Worm (Caenorhabditis elegans) whole organism, L4 larva: Measurements from ENCODE around the gene pqn-74.

Source experiments
- F49E8.2 ChIP-seq: sonication (generic microtip); optimal IDR thresholded peaks from 2 replicates; lab custom pipeline; 2016; ENCODE audit warnings: missing compliant biosample characterization, mild to moderate bottlenecking, missing genetic modification characterization, borderline replicate concordance
- T20F7.1 ChIP-seq: fragments of 200-800 bp; sonication (Bioruptor generic); optimal IDR thresholded peaks from 2 replicates; lab custom pipeline; 2018; ENCODE audit warnings: mild to moderate bottlenecking, missing genetic modification characterization, missing compliant biosample characterization
- Y105C5A.15 ChIP-seq: fragments of 200-800 bp; sonication (Bioruptor generic); IDR thresholded peaks from 2 replicates; pipeline ENCODE4 v1.3.6; 2022; ENCODE audit warnings: missing genetic modification characterization, missing compliant biosample characterization
- ZK337.2 ChIP-seq: fragments of 200-800 bp; sonication (Bioruptor generic); IDR thresholded peaks from 2 replicates; pipeline ENCODE4 v1.3.6; 2022; ENCODE audit warnings: missing genetic modification reagents, missing genetic modification characterization, missing compliant biosample characterization
- aha-1 ChIP-seq: fragments of 150-350 bp; peaks from one replicate; lab custom pipeline; 2014; ENCODE audit warnings: missing biosample characterization, missing genetic modification characterization
- ama-1 ChIP-seq: fragments of 150-350 bp; optimal IDR thresholded peaks from 2 replicates; lab custom pipeline; 2014; ENCODE audit warnings: inconsistent platforms, mixed read lengths
- ceh-20 ChIP-seq: fragments of 200-800 bp; sonication (Bioruptor generic); IDR thresholded peaks from 2 replicates; pipeline ENCODE4 v1.3.6; 2022; ENCODE audit warnings: missing genetic modification reagents, missing genetic modification characterization, missing compliant biosample characterization
- ceh-28 ChIP-seq: fragments of 150-350 bp; optimal IDR thresholded peaks from 2 replicates; lab custom pipeline; 2014; ENCODE audit warnings: missing biosample characterization, missing genetic modification reagents, missing genetic modification characterization
- ceh-44 ChIP-seq: fragments of 200-800 bp; sonication (Bioruptor generic); IDR thresholded peaks from 2 replicates; pipeline ENCODE4 v1.3.6; 2022; ENCODE audit warnings: missing genetic modification reagents, missing genetic modification characterization, missing compliant biosample characterization
- ceh-62 ChIP-seq: sonication (generic microtip); optimal IDR thresholded peaks from 2 replicates; lab custom pipeline; 2017; ENCODE audit warnings: missing biosample characterization, missing genetic modification characterization
- ctbp-1 ChIP-seq: fragments of 200-800 bp; sonication (Bioruptor generic); IDR thresholded peaks from 2 replicates; pipeline ENCODE4 v1.3.6; 2022; ENCODE audit warnings: missing genetic modification reagents, missing genetic modification characterization, missing compliant biosample characterization
- daf-12 ChIP-seq: fragments of 150-350 bp; optimal IDR thresholded peaks from 2 replicates; lab custom pipeline; 2014; ENCODE audit warnings: missing biosample characterization, missing genetic modification reagents, missing genetic modification characterization
- dmd-6 ChIP-seq: fragments of 200-800 bp; sonication (Bioruptor generic); IDR thresholded peaks from 2 replicates; pipeline ENCODE4 v1.3.6; 2022; ENCODE audit warnings: missing genetic modification reagents, missing genetic modification characterization, missing compliant biosample characterization
- dmd-9 ChIP-seq: fragments of 200-800 bp; sonication (Bioruptor generic); IDR thresholded peaks from 2 replicates; pipeline ENCODE4 v1.3.6; 2022; ENCODE audit warnings: missing genetic modification reagents, missing genetic modification characterization, missing compliant biosample characterization
- dpl-1 ChIP-seq: fragments of 150-350 bp; optimal IDR thresholded peaks from 2 replicates; lab custom pipeline; 2014; ENCODE audit warnings: missing biosample characterization, missing genetic modification reagents, missing genetic modification characterization
- duxl-1 ChIP-seq: sonication (generic microtip); optimal IDR thresholded peaks from 2 replicates; lab custom pipeline; 2016; ENCODE audit warnings: mild to moderate bottlenecking, missing genetic modification characterization, moderate library complexity, missing compliant biosample characterization; ENCODE audit not compliant: poor library complexity
- egl-43 ChIP-seq: fragments of 200-800 bp; sonication (Bioruptor generic); IDR thresholded peaks from 2 replicates; pipeline ENCODE4 v1.3.6; 2022; ENCODE audit warnings: missing genetic modification reagents, missing genetic modification characterization, missing compliant biosample characterization
- fkh-10 ChIP-seq: fragments of 150-350 bp; optimal IDR thresholded peaks from 2 replicates; lab custom pipeline; 2014; ENCODE audit warnings: missing biosample characterization, missing genetic modification reagents, missing genetic modification characterization
- gei-8 ChIP-seq: fragments of 200-800 bp; sonication (Bioruptor generic); optimal IDR thresholded peaks from 2 replicates; lab custom pipeline; 2018; ENCODE audit warnings: mild to moderate bottlenecking, missing genetic modification characterization, missing compliant biosample characterization
- hif-1 ChIP-seq, 2 experiments: sonication (generic microtip); optimal IDR thresholded peaks; 2 replicates each; lab custom pipeline; 2016 to 2017; ENCODE audit warnings: missing compliant biosample characterization in 2 of 2, missing genetic modification characterization in 2 of 2, missing genetic modification reagents in 2 of 2, missing genotype in 2 of 2, mild to moderate bottlenecking in 1 of 2
- hlh-11 ChIP-seq: fragments of 200-800 bp; sonication (Bioruptor generic); optimal IDR thresholded peaks from 2 replicates; lab custom pipeline; 2018; ENCODE audit warnings: mild to moderate bottlenecking, missing genetic modification characterization, missing compliant biosample characterization
- hlh-30 ChIP-seq: sonication (generic microtip); optimal IDR thresholded peaks from 2 replicates; lab custom pipeline; 2017; ENCODE audit warnings: antibody characterized with exemption, mild to moderate bottlenecking, missing genetic modification characterization, missing compliant biosample characterization; ENCODE audit not compliant: insufficient read depth
- hmg-1.1 ChIP-seq: fragments of 200-800 bp; sonication (Bioruptor generic); IDR thresholded peaks from 2 replicates; pipeline ENCODE4 v1.3.6; 2022; ENCODE audit warnings: missing genetic modification reagents, missing genetic modification characterization, missing compliant biosample characterization
- lin-1 ChIP-seq: fragments of 200-800 bp; sonication (Bioruptor generic); IDR thresholded peaks from 2 replicates; pipeline ENCODE4 v1.3.6; 2022; ENCODE audit warnings: missing genetic modification reagents, missing genetic modification characterization, missing compliant biosample characterization
- lin-29 ChIP-seq: fragments of 200-800 bp; sonication (Bioruptor generic); IDR thresholded peaks from 2 replicates; pipeline ENCODE4 v1.3.6; 2022; ENCODE audit warnings: missing genetic modification reagents, missing genetic modification characterization, missing compliant biosample characterization
- lin-38 ChIP-seq: fragments of 200-800 bp; sonication (Bioruptor generic); IDR thresholded peaks from 2 replicates; pipeline ENCODE4 v1.3.6; 2022; ENCODE audit warnings: missing genetic modification reagents, missing genetic modification characterization, missing compliant biosample characterization
- lin-39 ChIP-seq: fragments of 150-350 bp; optimal IDR thresholded peaks from 2 replicates; lab custom pipeline; 2014; ENCODE audit warnings: missing biosample characterization, missing genetic modification reagents, missing genetic modification characterization
- lsy-2 ChIP-seq, 2 experiments: fragments of 150-350 bp in 1 of 2; sonication (generic microtip) in 1 of 2; optimal IDR thresholded peaks; 2 replicates each; lab custom pipeline; 2014 to 2017; ENCODE audit warnings: missing biosample characterization in 2 of 2, missing genetic modification characterization in 2 of 2
- madf-5 ChIP-seq, 2 experiments: fragments of 200-800 bp; sonication (Bioruptor generic); IDR thresholded peaks; 2 replicates each; pipeline ENCODE4 v1.3.6; 2022; ENCODE audit warnings: missing compliant biosample characterization in 2 of 2, missing genetic modification characterization in 2 of 2
- mdl-1 ChIP-seq, 2 experiments: fragments of 150-350 bp in 1 of 2; sonication (generic microtip) in 1 of 2; optimal IDR thresholded peaks; 2 replicates each; lab custom pipeline; 2014 to 2017; ENCODE audit warnings: missing biosample characterization in 2 of 2, missing genetic modification characterization in 2 of 2
- mdt-29 ChIP-seq: fragments of 200-800 bp; sonication (Bioruptor generic); IDR thresholded peaks from 2 replicates; pipeline ENCODE4 v1.3.6; 2022; ENCODE audit warnings: missing genetic modification reagents, missing genetic modification characterization, missing compliant biosample characterization
- mep-1 ChIP-seq: fragments of 150-350 bp; sonication (generic microtip); optimal IDR thresholded peaks from 3 replicates; lab custom pipeline; 2014; ENCODE audit warnings: missing biosample characterization, missing genetic modification characterization
- mxl-2 ChIP-seq: fragments of 200-800 bp; sonication (Bioruptor generic); conservative IDR thresholded peaks from 2 replicates; pipeline ENCODE4 v1.3.6; 2022; ENCODE audit warnings: missing genetic modification reagents, missing genetic modification characterization, missing compliant biosample characterization
- nhr-10 ChIP-seq: fragments of 150-350 bp; optimal IDR thresholded peaks from 2 replicates; lab custom pipeline; 2014; ENCODE audit warnings: missing biosample characterization, missing genetic modification characterization
- nhr-25 ChIP-seq: sonication (generic microtip); optimal IDR thresholded peaks from 2 replicates; lab custom pipeline; 2017; ENCODE audit warnings: missing genetic modification characterization, mild to moderate bottlenecking, missing compliant biosample characterization, antibody characterized with exemption, moderate library complexity, borderline replicate concordance; ENCODE audit not compliant: insufficient read depth
- nhr-42 ChIP-seq: fragments of 200-800 bp; sonication (Bioruptor generic); IDR thresholded peaks from 2 replicates; pipeline ENCODE4 v1.3.6; 2022; ENCODE audit warnings: missing genetic modification characterization, missing compliant biosample characterization
- pha-4 ChIP-seq, 2 experiments: fragments of 150-350 bp in 1 of 2; fragments of 200-800 bp in 1 of 2; sonication (Bioruptor generic) in 1 of 2; IDR thresholded peaks in 1 of 2; optimal IDR thresholded peaks in 1 of 2; 2 replicates each; pipeline versions ENCODE4 v1.3.6 to Lab custom; 2014 to 2022; ENCODE audit warnings: missing genetic modification characterization in 2 of 2, missing genetic modification reagents in 2 of 2, missing biosample characterization in 1 of 2, missing compliant biosample characterization in 1 of 2
- php-3 ChIP-seq: fragments of 200-800 bp; sonication (Bioruptor generic); IDR thresholded peaks from 2 replicates; pipeline ENCODE4 v1.3.6; 2022; ENCODE audit warnings: missing genetic modification reagents, missing genetic modification characterization, missing compliant biosample characterization
- saeg-2 ChIP-seq: fragments of 200-800 bp; sonication (Bioruptor generic); IDR thresholded peaks from 2 replicates; pipeline ENCODE4 v1.3.6; 2022; ENCODE audit warnings: missing genetic modification reagents, missing genetic modification characterization, missing compliant biosample characterization
- sdz-12 ChIP-seq: fragments of 200-800 bp; sonication (Bioruptor generic); optimal IDR thresholded peaks from 2 replicates; lab custom pipeline; 2018; ENCODE audit warnings: mild to moderate bottlenecking, missing genetic modification characterization, missing compliant biosample characterization
- set-16 ChIP-seq: fragments of 200-800 bp; sonication (Bioruptor generic); IDR thresholded peaks from 2 replicates; pipeline ENCODE4 v1.3.6; 2022; ENCODE audit warnings: missing genetic modification reagents, missing genetic modification characterization, missing compliant biosample characterization
- snpc-1.2 ChIP-seq: fragments of 200-800 bp; sonication (Bioruptor generic); IDR thresholded peaks from 2 replicates; pipeline ENCODE4 v1.3.6; 2022; ENCODE audit warnings: missing genetic modification reagents, missing genetic modification characterization, missing compliant biosample characterization
- tra-1 ChIP-seq: fragments of 200-800 bp; sonication (Bioruptor generic); IDR thresholded peaks from 2 replicates; pipeline ENCODE4 v1.3.6; 2022; ENCODE audit warnings: missing genetic modification reagents, missing genetic modification characterization, missing compliant biosample characterization
- unc-130 ChIP-seq: sonication (generic microtip); optimal IDR thresholded peaks from 2 replicates; lab custom pipeline; 2016; ENCODE audit warnings: missing genetic modification reagents, missing genetic modification characterization, missing compliant biosample characterization
- zag-1 ChIP-seq: fragments of 150-350 bp; optimal IDR thresholded peaks from 2 replicates; lab custom pipeline; 2014; ENCODE audit warnings: missing biosample characterization, missing genetic modification characterization
- zfp-2 ChIP-seq: sonication (generic microtip); optimal IDR thresholded peaks from 2 replicates; lab custom pipeline; 2016; ENCODE audit warnings: mild to moderate bottlenecking, missing genetic modification characterization, missing compliant biosample characterization
- zfp-3 ChIP-seq: fragments of 200-800 bp; sonication (Bioruptor generic); conservative IDR thresholded peaks from 2 replicates; pipeline ENCODE4 v1.3.6; 2022; ENCODE audit warnings: missing genetic modification reagents, missing genetic modification characterization, missing compliant biosample characterization
- zip-2 ChIP-seq: fragments of 150-350 bp; optimal IDR thresholded peaks from 2 replicates; lab custom pipeline; 2014; ENCODE audit warnings: missing biosample characterization, missing genetic modification characterization
- ztf-11 ChIP-seq: fragments of 150-350 bp; optimal IDR thresholded peaks from 2 replicates; lab custom pipeline; 2014; ENCODE audit warnings: missing biosample characterization, missing genetic modification characterization
- ztf-7 ChIP-seq: fragments of 150-350 bp; optimal IDR thresholded peaks from 2 replicates; lab custom pipeline; 2014; ENCODE audit warnings: missing biosample characterization, missing genetic modification characterization

The pqn-74 gene

DNA sequence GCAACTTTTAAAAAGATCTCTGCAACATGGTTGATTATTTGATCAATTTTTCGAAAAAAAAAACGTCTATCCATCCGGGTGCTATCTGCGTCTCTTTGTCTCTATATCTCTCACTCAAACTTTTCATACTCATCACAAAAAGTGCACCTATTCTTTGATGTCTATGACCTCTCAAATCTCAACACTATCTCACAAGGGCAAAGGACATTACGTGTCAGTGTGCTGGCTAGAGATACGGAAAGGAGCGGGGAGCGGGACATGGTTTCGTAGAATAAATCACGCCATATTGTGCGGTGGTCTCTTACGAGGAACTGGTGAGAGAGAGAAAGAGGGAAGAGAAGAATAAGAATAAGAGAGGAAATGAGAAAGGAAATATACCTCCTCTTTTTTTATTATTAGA lies 8.8 kb downstream of the pqn-74 start:
- TF ChIP-seq fkh-10 (GFP tag; lab: Kevin White, UChicago): peak; percentile 7
- TF ChIP-seq nhr-10: peak; percentile 80
- peak; percentile 47 for TF ChIP-seq lin-38 (GFP tag; lab: Robert Waterston, UW)
- no peak for TF ChIP-seq egl-43 (GFP tag; lab: Robert Waterston, UW)
- TF ChIP-seq lin-29: no peak
- peak; percentile 91 for TF ChIP-seq mdt-29 (GFP tag; lab: Robert Waterston, UW)
- peak; percentile 87 for TF ChIP-seq lin-1
- TF ChIP-seq lin-39 (tag; lab: Kevin White, UChicago): no peak
- TF ChIP-seq dmd-9: no peak
- TF ChIP-seq zfp-2: no peak
- TF ChIP-seq ZK337.2: no peak
- no peak for TF ChIP-seq ctbp-1
- no peak for TF ChIP-seq zag-1
- peak; percentile 58 for TF ChIP-seq nhr-25
- peak; percentile 97 for TF ChIP-seq aha-1 (tag; lab: Kevin White, UChicago)
- TF ChIP-seq ceh-62: no peak
- peak; percentile 90 for TF ChIP-seq mep-1
- no peak for TF ChIP-seq unc-130 (GFP tag; lab: Kevin White, UChicago)
- no peak for TF ChIP-seq madf-5 (GFP tag; IDR thresholded peaks at IDR 0.05; lab: Robert Waterston, UW)
- TF ChIP-seq F49E8.2 (tag; lab: Kevin White, UChicago): no peak
- TF ChIP-seq saeg-2 (GFP tag; lab: Robert Waterston, UW): 0 out of 2 replicates have a peak, but pooled peaks have one; percentile 35
- peak; percentile 95 for TF ChIP-seq dmd-6 (GFP tag; lab: Robert Waterston, UW)
- TF ChIP-seq ztf-7: peak; percentile 82
- no peak for TF ChIP-seq ama-1 (lab: Kevin White, UChicago)
- TF ChIP-seq mdl-1 (tag; optimal IDR thresholded peaks at IDR 0.05; lab: Kevin White, UChicago): peak in 1 of 2 experiments; percentile 66
- TF ChIP-seq daf-12 (tag; lab: Kevin White, UChicago): no peak
- TF ChIP-seq dpl-1 (GFP tag; lab: Kevin White, UChicago): peak; percentile 36
- TF ChIP-seq Y105C5A.15 (GFP tag; lab: Robert Waterston, UW): 0 out of 2 replicates have a peak, but pooled peaks have one; percentile 34
- peak; percentile 64 to 84 for TF ChIP-seq lsy-2 (tag; optimal IDR thresholded peaks at IDR 0.05; lab: Kevin White, UChicago)
- peak; percentile 49; the same call in 1 of the 2 replicates for TF ChIP-seq hmg-1.1
- no peak for TF ChIP-seq gei-8
- no peak for TF ChIP-seq mxl-2 (GFP tag; lab: Robert Waterston, UW)
- no peak for TF ChIP-seq ceh-44 (GFP tag; lab: Robert Waterston, UW)
- TF ChIP-seq zfp-3 (GFP tag; lab: Robert Waterston, UW): 0 out of 2 replicates have a peak, but pooled peaks have one; percentile 54
- TF ChIP-seq ceh-28 (tag; lab: Kevin White, UChicago): no peak
- TF ChIP-seq hlh-11 (tag; lab: Kevin White, UChicago): peak; percentile 96
- TF ChIP-seq duxl-1 (tag; lab: Kevin White, UChicago): no peak
- TF ChIP-seq hif-1 (tag; optimal IDR thresholded peaks at IDR 0.05; lab: Kevin White, UChicago): peak in 1 of 2 experiments; percentile 62
- peak; percentile 77 for TF ChIP-seq tra-1 (GFP tag; lab: Robert Waterston, UW)
- TF ChIP-seq php-3 (GFP tag; lab: Robert Waterston, UW): peak; percentile 47; the same call in 1 of the 2 replicates
- peak; percentile 88 for TF ChIP-seq hlh-30 (tag; lab: Kevin White, UChicago)
- peak; percentile 54; the same call in 1 of the 2 replicates for TF ChIP-seq ceh-20 (GFP tag; lab: Robert Waterston, UW)
- peak; percentile 20; the same call in 1 of the 2 replicates for TF ChIP-seq set-16 (GFP tag; lab: Robert Waterston, UW)
- no peak for TF ChIP-seq zip-2
- peak; percentile 65 for TF ChIP-seq T20F7.1 (GFP tag; lab: Kevin White, UChicago)
- no peak for TF ChIP-seq sdz-12 (GFP tag; lab: Kevin White, UChicago)
- TF ChIP-seq nhr-42 (GFP tag; lab: Robert Waterston, UW): no peak
- no peak for TF ChIP-seq ztf-11 (tag; lab: Kevin White, UChicago)
- no peak for TF ChIP-seq snpc-1.2 (GFP tag; lab: Robert Waterston, UW)
- 0 out of 2 replicates have a peak, but pooled peaks have one; percentile 35 for TF ChIP-seq pha-4 (GFP tag; IDR thresholded peaks at IDR 0.05; lab: Robert Waterston, UW)
- TF ChIP-seq pha-4 (tag; optimal IDR thresholded peaks at IDR 0.05; lab: Kevin White, UChicago): no peak
